Fruit fly (Drosophila melanogaster): ENCODE results near the gene CG5498.

- TF ChIP-seq acj6 (GFP tag; optimal IDR thresholded peaks at IDR 0.05) (peak; percentile 73), CG8632 (GFP tag; optimal IDR thresholded peaks at IDR 0.05) (peak; percentile 49), CG34406 (GFP tag; optimal IDR thresholded peaks at IDR 0.05) (peak; percentile 60), Sox102F (GFP tag; optimal IDR thresholded peaks at IDR 0.05) (peak; percentile 51), Met (GFP tag; optimal IDR thresholded peaks at IDR 0.05) (peak; percentile 62), CG7368 (GFP tag; optimal IDR thresholded peaks at IDR 0.05) (peak; percentile 55), Lpt (GFP tag; optimal IDR thresholded peaks at IDR 0.05) (no peak), CG9139 (GFP tag; optimal IDR thresholded peaks at IDR 0.05) (peak; percentile 73), CG16779 (tag; optimal IDR thresholded peaks at IDR 0.05) (peak; percentile 28), CG11762 (GFP tag; optimal IDR thresholded peaks at IDR 0.05; ENCODE audit: insufficient read depth) (peak; percentile 46), CG6854 (GFP tag; optimal IDR thresholded peaks at IDR 0.05) (no peak), CG6808 (GFP tag; optimal IDR thresholded peaks at IDR 0.05) (peak; percentile 76), CG31627 (GFP tag; optimal IDR thresholded peaks at IDR 0.05) (peak; percentile 64), CG6163 (GFP tag; IDR thresholded peaks at IDR 0.05) (peak; percentile 77)
These were observed 19.0 kb upstream of the CG5498 start for dm6 chr3L:20402665-20403492.
